Fruit fly (Drosophila melanogaster) whole organism, embryonic: Measurements from ENCODE around the gene CG9839.

ENCODE experiments used
- Antp ChIP-seq: fragments of 200-800 bp; sonication (Bioruptor generic); optimal IDR thresholded peaks from 3 replicates; lab custom pipeline; 2016; ENCODE audit warnings: missing biosample characterization, missing genetic modification characterization
- BEAF-32 ChIP-seq: fragments of 200-800 bp; sonication (Bioruptor generic); optimal IDR thresholded peaks from 3 replicates; lab custom pipeline; 2017; ENCODE audit warnings: missing biosample characterization, missing genetic modification characterization, mild to moderate bottlenecking, moderate library complexity, missing genetic modification reagents
- Bdp1 ChIP-seq: fragments of 200-800 bp; sonication (Bioruptor generic); optimal IDR thresholded peaks from 3 replicates; lab custom pipeline; 2016; ENCODE audit warnings: missing biosample characterization, missing genetic modification characterization
- Bgb ChIP-seq: fragments of 200-800 bp; sonication (Bioruptor generic); IDR thresholded peaks from 2 replicates; pipeline ENCODE4 v1.3.6; 2022; ENCODE audit warnings: missing biosample characterization, missing genetic modification characterization; ENCODE audit not compliant: partially characterized antibody
- CG12299 ChIP-seq: fragments of 200-800 bp; sonication (Bioruptor generic); optimal IDR thresholded peaks from 2 replicates; lab custom pipeline; 2018; ENCODE audit warnings: missing biosample characterization, mild to moderate bottlenecking, missing genetic modification characterization
- CG14860 ChIP-seq: fragments of 200-800 bp; sonication (Bioruptor generic); IDR thresholded peaks from 3 replicates; pipeline ENCODE4 v1.3.6; 2022; ENCODE audit warnings: missing biosample characterization, missing genetic modification characterization; ENCODE audit not compliant: partially characterized antibody
- CG14965 ChIP-seq: fragments of 200-800 bp; sonication (Bioruptor generic); optimal IDR thresholded peaks from 2 replicates; lab custom pipeline; 2016; ENCODE audit warnings: missing biosample characterization, missing genetic modification characterization, borderline replicate concordance
- CG15514 ChIP-seq: fragments of 200-800 bp; sonication (Bioruptor generic); optimal IDR thresholded peaks from 3 replicates; lab custom pipeline; 2017; ENCODE audit warnings: missing biosample characterization, missing genetic modification characterization, mild to moderate bottlenecking, moderate library complexity, missing genetic modification reagents
- CG15696 ChIP-seq: fragments of 200-800 bp; sonication (Bioruptor generic); optimal IDR thresholded peaks from 2 replicates; lab custom pipeline; 2019; ENCODE audit warnings: missing biosample characterization, mild to moderate bottlenecking, missing genetic modification characterization, moderate library complexity
- CG16815 ChIP-seq: fragments of 200-800 bp; sonication (Bioruptor generic); optimal IDR thresholded peaks from 3 replicates; lab custom pipeline; 2017; ENCODE audit warnings: missing biosample characterization, mild to moderate bottlenecking, missing genetic modification characterization
- CG16863 ChIP-seq: fragments of 200-800 bp; sonication (Bioruptor generic); optimal IDR thresholded peaks from 3 replicates; lab custom pipeline; 2016; ENCODE audit warnings: missing biosample characterization, missing genetic modification characterization
- CG30020 ChIP-seq: fragments of 200-800 bp; optimal IDR thresholded peaks from 2 replicates; lab custom pipeline; 2019; ENCODE audit warnings: missing biosample characterization, mild to moderate bottlenecking, missing genetic modification characterization, moderate library complexity
- CG31224 ChIP-seq: fragments of 200-800 bp; sonication (Bioruptor generic); IDR thresholded peaks from 2 replicates; pipeline ENCODE4 v1.3.6; 2022; ENCODE audit warnings: missing biosample characterization, missing genetic modification characterization
- CG3163 ChIP-seq: fragments of 200-800 bp; sonication (Bioruptor generic); optimal IDR thresholded peaks from 3 replicates; lab custom pipeline; 2016; ENCODE audit warnings: missing biosample characterization, missing genetic modification characterization
- CG33213 ChIP-seq: fragments of 200-800 bp; sonication (Bioruptor generic); optimal IDR thresholded peaks from 3 replicates; lab custom pipeline; 2016; ENCODE audit warnings: missing biosample characterization, missing genetic modification characterization
- CG3838 ChIP-seq: fragments of 200-800 bp; sonication (Bioruptor generic); optimal IDR thresholded peaks from 3 replicates; lab custom pipeline; 2016; ENCODE audit warnings: missing biosample characterization, missing genetic modification characterization
- CG4360 ChIP-seq: fragments of 200-800 bp; sonication (Bioruptor generic); IDR thresholded peaks from 2 replicates; pipeline ENCODE4 v1.3.6; 2022; ENCODE audit warnings: missing biosample characterization, missing genetic modification characterization
- CG4404 ChIP-seq: fragments of 200-800 bp; sonication (Bioruptor generic); IDR thresholded peaks from 2 replicates; pipeline ENCODE4 v1.3.6; 2022; ENCODE audit warnings: missing biosample characterization, missing genetic modification characterization
- CG6654 ChIP-seq: fragments of 200-800 bp; sonication (Bioruptor generic); optimal IDR thresholded peaks from 2 replicates; lab custom pipeline; 2017; ENCODE audit warnings: missing biosample characterization, mild to moderate bottlenecking, missing genetic modification characterization
- CG8290 ChIP-seq, 3 experiments: fragments of 200-800 bp; sonication (Bioruptor generic); optimal IDR thresholded peaks; 2 replicates each; lab custom pipeline; 2016 to 2019; ENCODE audit warnings: missing biosample characterization in 3 of 3, missing genetic modification characterization in 3 of 3, mild to moderate bottlenecking in 2 of 3, moderate library complexity in 1 of 3
- CG8388 ChIP-seq: fragments of 200-800 bp; sonication (Bioruptor generic); optimal IDR thresholded peaks from 2 replicates; lab custom pipeline; 2019; ENCODE audit warnings: missing biosample characterization, mild to moderate bottlenecking, missing genetic modification characterization, moderate library complexity
- CTCF ChIP-seq: fragments of 200-800 bp; sonication (Bioruptor generic); optimal IDR thresholded peaks from 2 replicates; lab custom pipeline; 2017; ENCODE audit warnings: missing biosample characterization, mild to moderate bottlenecking, missing genetic modification characterization, moderate library complexity
- Elba2 ChIP-seq: fragments of 200-800 bp; sonication (Bioruptor generic); optimal IDR thresholded peaks from 3 replicates; lab custom pipeline; 2016; ENCODE audit warnings: missing biosample characterization, missing genetic modification characterization
- Hr78 ChIP-seq, 2 experiments: fragments of 200-800 bp in 1 of 2; fragments of >200 bp in 1 of 2; sonication (Bioruptor generic) in 1 of 2; optimal IDR thresholded peaks; 2 replicates each; lab custom pipeline; 2017 to 2019; ENCODE audit warnings: missing biosample characterization in 2 of 2, missing genetic modification characterization in 2 of 2, mild to moderate bottlenecking in 1 of 2, moderate library complexity in 1 of 2
- Jarid2 ChIP-seq: fragments of 200-800 bp; sonication (Bioruptor generic); optimal IDR thresholded peaks from 3 replicates; lab custom pipeline; 2017; ENCODE audit warnings: mild to moderate bottlenecking, missing biosample characterization, missing genetic modification reagents, missing genetic modification characterization
- Lhr ChIP-seq: fragments of 200-800 bp; sonication (Bioruptor generic); optimal IDR thresholded peaks from 3 replicates; lab custom pipeline; 2017; ENCODE audit warnings: mild to moderate bottlenecking, missing biosample characterization, missing genetic modification reagents, missing genetic modification characterization
- Mes4 ChIP-seq: fragments of 200-800 bp; sonication (Bioruptor generic); optimal IDR thresholded peaks from 2 replicates; lab custom pipeline; 2016; ENCODE audit warnings: missing biosample characterization, missing genetic modification characterization
- Nf-YA ChIP-seq: fragments of 200-800 bp; sonication (Bioruptor generic); IDR thresholded peaks from 2 replicates; pipeline ENCODE4 v1.3.6; 2022; ENCODE audit warnings: missing biosample characterization, missing genetic modification characterization
- Oaz ChIP-seq: fragments of 200-800 bp; sonication (Bioruptor generic); IDR thresholded peaks from 2 replicates; pipeline ENCODE4 v1.3.6; 2022; ENCODE audit warnings: missing biosample characterization, missing genetic modification characterization
- Opbp ChIP-seq: fragments of 200-800 bp; sonication (Bioruptor generic); IDR thresholded peaks from 3 replicates; pipeline ENCODE4 v1.3.6; 2022; ENCODE audit warnings: missing biosample characterization, missing genetic modification characterization; ENCODE audit not compliant: partially characterized antibody
- Rx ChIP-seq: fragments of 200-800 bp; sonication (Bioruptor generic); IDR thresholded peaks from 2 replicates; pipeline ENCODE4 v1.3.6; 2022; ENCODE audit warnings: missing biosample characterization, missing genetic modification characterization
- Sry-δ ChIP-seq: fragments of 200-800 bp; sonication (Bioruptor generic); optimal IDR thresholded peaks from 2 replicates; lab custom pipeline; 2016; ENCODE audit warnings: missing biosample characterization, missing genetic modification characterization
- amos ChIP-seq: fragments of 200-800 bp; sonication (Bioruptor generic); IDR thresholded peaks from 2 replicates; pipeline ENCODE4 v1.3.6; 2022; ENCODE audit warnings: missing biosample characterization, missing genetic modification characterization; ENCODE audit not compliant: partially characterized antibody
- ase ChIP-seq: fragments of 200-800 bp; sonication (Bioruptor generic); IDR thresholded peaks from 3 replicates; pipeline ENCODE4 v1.3.6; 2022; ENCODE audit warnings: missing biosample characterization, missing genetic modification characterization
- ato ChIP-seq: fragments of 200-800 bp; sonication (Bioruptor generic); IDR thresholded peaks from 2 replicates; pipeline ENCODE4 v1.3.6; 2022; ENCODE audit warnings: missing biosample characterization, missing genetic modification characterization; ENCODE audit not compliant: partially characterized antibody
- bbx ChIP-seq: fragments of 200-800 bp; sonication (Bioruptor generic); IDR thresholded peaks from 2 replicates; pipeline ENCODE4 v1.3.6; 2022; ENCODE audit warnings: missing biosample characterization, missing genetic modification characterization; ENCODE audit not compliant: partially characterized antibody
- bcd ChIP-seq: fragments of 200-800 bp; sonication (Bioruptor generic); optimal IDR thresholded peaks from 2 replicates; lab custom pipeline; 2017; ENCODE audit warnings: missing biosample characterization, mild to moderate bottlenecking, missing genetic modification characterization
- ci ChIP-seq: fragments of 200-800 bp; sonication (Bioruptor generic); IDR thresholded peaks from 3 replicates; pipeline ENCODE4 v1.3.6; 2022; ENCODE audit warnings: missing biosample characterization, missing genetic modification characterization
- eve ChIP-seq, 2 experiments: fragments of >200 bp; optimal IDR thresholded peaks; 2 replicates each; lab custom pipeline; 2017; ENCODE audit warnings: missing biosample characterization in 2 of 2, missing genetic modification characterization in 2 of 2
- gcm2 ChIP-seq: fragments of 200-800 bp; sonication (Bioruptor generic); optimal IDR thresholded peaks from 2 replicates; lab custom pipeline; 2016; ENCODE audit warnings: missing biosample characterization, missing genetic modification characterization
- gfzf ChIP-seq: fragments of 200-800 bp; sonication (Bioruptor generic); optimal IDR thresholded peaks from 2 replicates; lab custom pipeline; 2016; ENCODE audit warnings: missing biosample characterization, mild to moderate bottlenecking, missing genetic modification characterization, moderate library complexity
- gsb-n ChIP-seq: fragments of 200-800 bp; sonication (Bioruptor generic); optimal IDR thresholded peaks from 3 replicates; lab custom pipeline; 2018; ENCODE audit warnings: missing biosample characterization, mild to moderate bottlenecking, missing genetic modification characterization
- jigr1 ChIP-seq: fragments of 200-800 bp; sonication (Bioruptor generic); IDR thresholded peaks from 3 replicates; pipeline ENCODE4 v1.3.6; 2022; ENCODE audit warnings: missing biosample characterization, missing genetic modification characterization
- onecut ChIP-seq: fragments of 200-800 bp; sonication (Bioruptor generic); IDR thresholded peaks from 2 replicates; pipeline ENCODE4 v1.3.6; 2022; ENCODE audit warnings: missing biosample characterization, missing genetic modification characterization
- ranshi ChIP-seq: fragments of 200-800 bp; sonication (Bioruptor generic); IDR thresholded peaks from 2 replicates; pipeline ENCODE4 v1.3.6; 2022; ENCODE audit warnings: missing biosample characterization, missing genetic modification characterization
- sug ChIP-seq: fragments of 200-800 bp; optimal IDR thresholded peaks from 2 replicates; lab custom pipeline; 2019; ENCODE audit warnings: missing biosample characterization, mild to moderate bottlenecking, missing genetic modification characterization, moderate library complexity
- tio ChIP-seq: fragments of 200-800 bp; sonication (Bioruptor generic); optimal IDR thresholded peaks from 2 replicates; lab custom pipeline; 2017; ENCODE audit warnings: missing biosample characterization, missing genetic modification characterization, inconsistent platforms
- vfl ChIP-seq: fragments of 200-800 bp; sonication (Bioruptor generic); optimal IDR thresholded peaks from 2 replicates; lab custom pipeline; 2016; ENCODE audit warnings: missing biosample characterization, missing genetic modification characterization
- zen2 ChIP-seq: fragments of 200-800 bp; sonication (Bioruptor generic); IDR thresholded peaks from 3 replicates; pipeline ENCODE4 v1.3.6; 2022; ENCODE audit warnings: missing biosample characterization, missing genetic modification characterization; ENCODE audit not compliant: partially characterized antibody
- zf30C ChIP-seq: fragments of 200-800 bp; sonication (Bioruptor generic); optimal IDR thresholded peaks from 3 replicates; lab custom pipeline; 2018; ENCODE audit warnings: missing biosample characterization, mild to moderate bottlenecking, missing genetic modification characterization

CG9839 gene

DNA sequence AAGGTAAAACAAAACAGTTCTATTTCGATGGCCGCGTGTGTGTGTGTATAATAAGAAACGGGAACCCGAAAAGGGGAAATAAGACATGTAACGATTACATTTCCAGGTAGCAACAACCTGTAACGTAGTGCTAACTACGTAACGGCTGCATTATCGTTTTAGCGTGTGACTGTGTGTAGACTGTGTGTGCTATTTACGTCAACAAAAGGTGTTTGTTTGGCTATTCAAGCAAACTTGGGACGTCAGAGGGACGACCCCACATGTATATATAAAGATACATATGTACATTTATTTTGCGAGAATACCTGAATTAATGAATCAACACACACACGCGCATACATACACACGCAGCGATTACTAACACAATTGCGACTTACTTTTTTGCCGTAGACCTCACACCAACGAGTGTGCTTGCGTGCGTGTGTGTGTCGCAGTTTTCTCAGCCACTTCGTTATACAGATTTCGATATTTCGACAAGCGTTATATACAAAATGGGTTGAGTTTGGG lies 14.0 kb upstream of the CG9839 start (continued):
- TF ChIP-seq CG33213 (GFP tag; lab: Kevin White, UChicago): peak; percentile 35
- no peak for TF ChIP-seq CG8388
- TF ChIP-seq sug (tag; lab: Kevin White, UChicago): peak; percentile 24
- TF ChIP-seq Opbp (GFP tag; lab: Robert Waterston, UW): 0 out of 3 replicates have a peak, but pooled peaks have one; percentile 7
- TF ChIP-seq ci (GFP tag; lab: Robert Waterston, UW): peak; percentile 59; the same call in 2 of the 3 replicates
- TF ChIP-seq CG15696 (tag; lab: Kevin White, UChicago): peak; percentile 48
- TF ChIP-seq CG31224: 0 out of 2 replicates have a peak, but pooled peaks have one; percentile 5
- TF ChIP-seq zen2 (GFP tag; lab: Robert Waterston, UW): no peak
- TF ChIP-seq Nf-YA (GFP tag; lab: Robert Waterston, UW): no peak
- no peak for TF ChIP-seq CG14860 (GFP tag; lab: Robert Waterston, UW)
- no peak for TF ChIP-seq CG30020 (tag; lab: Kevin White, UChicago)
- TF ChIP-seq bcd (GFP tag; lab: Kevin White, UChicago): peak; percentile 16
- peak; percentile 41 for TF ChIP-seq CG15514 (GFP tag; lab: Kevin White, UChicago)
- no peak for TF ChIP-seq CG16815 (GFP tag; lab: Kevin White, UChicago)
- no peak for TF ChIP-seq Sry-δ (GFP tag; lab: Kevin White, UChicago)
- TF ChIP-seq gfzf (GFP tag; lab: Kevin White, UChicago): no peak
- TF ChIP-seq BEAF-32: no peak
- no peak for TF ChIP-seq Antp (GFP tag; lab: Kevin White, UChicago)
- TF ChIP-seq CG8290 (GFP tag; optimal IDR thresholded peaks at IDR 0.05; lab: Kevin White, UChicago): no peak
- TF ChIP-seq CG8290 (tag; optimal IDR thresholded peaks at IDR 0.05; lab: Kevin White, UChicago): peak in 1 of 2 experiments; percentile 81
- peak; percentile 36 for TF ChIP-seq CG12299
- no peak for TF ChIP-seq Rx (GFP tag; lab: Robert Waterston, UW)
- no peak for TF ChIP-seq zf30C (GFP tag; lab: Kevin White, UChicago)
- TF ChIP-seq Jarid2: peak; percentile 14
- TF ChIP-seq Hr78 (GFP tag; optimal IDR thresholded peaks at IDR 0.05; lab: Kevin White, UChicago): no peak
- peak; percentile 60 for TF ChIP-seq Elba2 (GFP tag; lab: Kevin White, UChicago)
- no peak for TF ChIP-seq tio (GFP tag; lab: Kevin White, UChicago)
- no peak for TF ChIP-seq CG4404 (GFP tag; lab: Robert Waterston, UW)
- no peak for TF ChIP-seq Bgb
- no peak for TF ChIP-seq CTCF (GFP tag; lab: Kevin White, UChicago)
- TF ChIP-seq CG6654 (GFP tag; lab: Kevin White, UChicago): no peak
- TF ChIP-seq CG4360: no peak
- no peak for TF ChIP-seq Mes4
- no peak for TF ChIP-seq jigr1 (GFP tag; lab: Robert Waterston, UW)
- TF ChIP-seq ase (GFP tag; lab: Robert Waterston, UW): no peak
- TF ChIP-seq gcm2: peak; percentile 26
- TF ChIP-seq Bdp1 (GFP tag; lab: Kevin White, UChicago): no peak
- no peak for TF ChIP-seq CG14965
- TF ChIP-seq Lhr (GFP tag; lab: Kevin White, UChicago): no peak
- TF ChIP-seq ato: no peak
- no peak; the same call in 1 of the 2 replicates for TF ChIP-seq amos
- no peak for TF ChIP-seq Oaz
- peak; percentile 30 for TF ChIP-seq vfl
- TF ChIP-seq eve (GFP tag; optimal IDR thresholded peaks at IDR 0.05; lab: Kevin White, UChicago): peak in 1 of 2 experiments; percentile 80
- TF ChIP-seq gsb-n (tag; lab: Kevin White, UChicago): no peak
- no peak for TF ChIP-seq CG3838
- peak; percentile 43 for TF ChIP-seq CG16863
- no peak for TF ChIP-seq ranshi
- no peak for TF ChIP-seq bbx
- peak; percentile 4; the same call in 1 of the 2 replicates for TF ChIP-seq onecut (GFP tag; lab: Robert Waterston, UW)
- TF ChIP-seq CG3163 (GFP tag; lab: Kevin White, UChicago): no peak
